Worm (Caenorhabditis elegans) whole organism, L4/young adult: ENCODE data around the gene acr-20.
"Not testable (repeated sequence)": the region's sequence is repeated elsewhere in the genome, so short reads cannot be mapped to it uniquely, and the experiment has no call there.

ENCODE experiments used
- W03F9.2 ChIP-seq: fragments of 150-350 bp; optimal IDR thresholded peaks from 2 replicates; lab custom pipeline; 2014; ENCODE audit warnings: missing biosample characterization, missing genetic modification characterization
- dao-5 ChIP-seq: sonication (generic microtip); optimal IDR thresholded peaks from 2 replicates; lab custom pipeline; 2016; ENCODE audit warnings: missing genotype, missing genetic modification characterization, moderate library complexity, missing compliant biosample characterization
- him-1 ChIP-seq: sonication (generic microtip); optimal IDR thresholded peaks from 2 replicates; lab custom pipeline; 2016; ENCODE audit warnings: missing genotype, missing genetic modification reagents, missing genetic modification characterization, missing compliant biosample characterization

The acr-20 gene

ce11 chrII:14351352-14351751 is 26.3 kb downstream of the acr-20 start:
- no peak for TF ChIP-seq dao-5 (tag; lab: Kevin White, UChicago)
- no peak for TF ChIP-seq him-1 (tag; lab: Kevin White, UChicago)
- TF ChIP-seq W03F9.2 (tag; lab: Kevin White, UChicago): no peak

ce11 chrII:14350768-14351167 is 26.9 kb downstream of the acr-20 start:
- TF ChIP-seq dao-5 (tag; lab: Kevin White, UChicago): peak; percentile 21
- no peak for TF ChIP-seq him-1 (tag; lab: Kevin White, UChicago)

DNA sequence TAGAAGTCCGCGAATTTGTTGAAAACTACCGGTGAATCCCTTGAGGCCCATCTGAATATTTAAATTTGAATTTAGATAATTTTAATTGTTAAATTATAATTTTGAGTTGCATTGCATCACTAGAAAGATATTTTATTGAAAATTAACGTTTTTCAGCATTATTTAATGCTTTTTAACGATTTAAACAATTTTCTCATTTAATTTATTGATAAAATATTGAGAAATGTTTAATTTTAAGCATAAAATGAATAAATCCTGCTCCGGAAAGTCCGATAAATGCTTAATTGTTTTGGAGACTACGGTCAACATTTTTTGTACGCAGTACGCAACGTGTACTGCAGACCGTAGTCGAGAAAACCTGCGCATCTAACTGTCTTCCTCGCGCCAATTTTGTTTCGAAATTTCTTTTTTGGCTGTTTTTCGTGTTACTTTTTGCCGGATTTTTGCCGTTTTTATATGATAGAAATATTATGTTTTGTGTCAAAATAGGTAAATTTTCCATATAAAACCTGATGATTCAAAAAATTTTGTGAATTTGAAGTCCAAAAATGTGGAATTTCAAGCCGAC is 28.3 kb downstream of the acr-20 start, which contains the start of the genes Y54G11A.17, lin-7 and elof-1:
Gene Y54G11A.17 (minus strand): TSS at position 51 of the 568 bp plus-strand sequence.
Gene lin-7 (minus strand): TSS at position 51 of the 568 bp plus-strand sequence.
Gene elof-1 (plus strand): TSS at position 383 of the 568 bp plus-strand sequence.
- TF ChIP-seq W03F9.2 (tag; lab: Kevin White, UChicago) (peak; percentile 96), dao-5 (tag; lab: Kevin White, UChicago) (no peak)

DNA sequence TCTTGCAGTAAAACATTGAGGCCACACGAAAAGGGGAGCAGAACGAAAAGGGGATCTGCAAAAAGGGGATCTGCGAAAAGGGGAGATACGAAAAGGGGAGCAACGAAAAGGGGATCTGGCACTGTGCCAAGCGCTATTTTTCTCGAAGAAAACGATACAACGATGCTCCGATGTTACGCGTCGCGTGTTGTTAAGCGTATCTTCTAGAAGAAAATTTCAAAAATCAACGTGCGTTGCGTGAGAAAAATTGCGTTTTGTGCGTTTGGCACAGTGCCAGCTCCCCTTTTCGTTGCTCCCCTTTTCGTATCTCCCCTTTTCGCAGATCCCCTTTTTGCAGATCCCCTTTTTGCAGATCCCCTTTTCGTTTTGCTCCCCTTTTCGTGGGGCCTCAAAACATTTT is 31.5 kb downstream of the acr-20 start, which contains the start of gene Y54G11A.9:
Gene Y54G11A.9 (minus strand): TSS at position 196 of the 400 bp plus-strand sequence.
- TF ChIP-seq him-1, dao-5, W03F9.2 (tag; lab: Kevin White, UChicago): not testable (repeated sequence)

ce11 chrII:14344166-14344565 is 33.5 kb downstream of the acr-20 start, which contains the start of gene ddl-3:
Gene ddl-3, minus strand, starts transcription at chrII:14344454.
- TF ChIP-seq W03F9.2, him-1, dao-5 (tag; lab: Kevin White, UChicago): not testable (repeated sequence)
